Worm (Caenorhabditis elegans) whole organism, L2 larva: ENCODE results near the gene nit-1.

Source experiments
- F13H6.1 ChIP-seq: sonication (generic microtip); optimal IDR thresholded peaks from 2 replicates; lab custom pipeline; 2016; ENCODE audit warnings: missing genetic modification characterization, missing compliant biosample characterization
- aly-2 ChIP-seq: fragments of 150-350 bp; optimal IDR thresholded peaks from 2 replicates; lab custom pipeline; 2014; ENCODE audit warnings: missing biosample characterization, missing genetic modification characterization
- gmeb-1 ChIP-seq: fragments of 150-350 bp; optimal IDR thresholded peaks from 2 replicates; lab custom pipeline; 2014; ENCODE audit warnings: missing biosample characterization, missing genetic modification characterization
- nhr-11 ChIP-seq: fragments of 150-350 bp; optimal IDR thresholded peaks from 2 replicates; lab custom pipeline; 2014; ENCODE audit warnings: missing biosample characterization, missing genetic modification characterization
- nhr-237 ChIP-seq: fragments of 150-350 bp; optimal IDR thresholded peaks from 2 replicates; lab custom pipeline; 2014; ENCODE audit warnings: missing biosample characterization, missing genetic modification characterization
- skn-1 ChIP-seq: sonication (generic microtip); optimal IDR thresholded peaks from 2 replicates; lab custom pipeline; 2017; ENCODE audit warnings: missing biosample characterization, missing genetic modification characterization
- snpc-4 ChIP-seq: fragments of 150-350 bp; optimal IDR thresholded peaks from 2 replicates; lab custom pipeline; 2014; ENCODE audit warnings: missing biosample characterization, missing genetic modification characterization
- unc-62 ChIP-seq: fragments of 150-350 bp; optimal IDR thresholded peaks from 2 replicates; lab custom pipeline; 2014; ENCODE audit warnings: missing biosample characterization, missing genetic modification reagents, missing genetic modification characterization

ce11 chrIII:3918569-3918968 lies 3.4 kb upstream of the nit-1 start, which contains the start of gene ZK1058.3:
- TF ChIP-seq snpc-4 (tag; lab: Kevin White, UChicago) (no peak), skn-1 (tag; lab: Kevin White, UChicago) (no peak), F13H6.1 (tag; lab: Kevin White, UChicago) (no peak), nhr-237 (no peak), unc-62 (GFP tag; lab: Kevin White, UChicago) (no peak), aly-2 (no peak), gmeb-1 (tag; lab: Kevin White, UChicago) (no peak), nhr-11 (no peak)
